Fruit fly (Drosophila melanogaster) whole organism, embryonic: ENCODE measurements around the gene CG32066.
A peak's percentile ranks its signal among the peaks of the same experiment; 100 is the strongest.

Source experiments
- Antp ChIP-seq: fragments of 200-800 bp; sonication (Bioruptor generic); optimal IDR thresholded peaks from 3 replicates; lab custom pipeline; 2016; ENCODE audit warnings: missing biosample characterization, missing genetic modification characterization
- Blimp-1 ChIP-seq: fragments of 200-800 bp; sonication (Bioruptor generic); optimal IDR thresholded peaks from 3 replicates; lab custom pipeline; 2018; ENCODE audit warnings: missing biosample characterization, missing genetic modification characterization, mild to moderate bottlenecking, moderate library complexity, missing genetic modification reagents
- BtbVII ChIP-seq: fragments of 200-800 bp; sonication (Bioruptor generic); optimal IDR thresholded peaks from 3 replicates; lab custom pipeline; 2017; ENCODE audit warnings: missing biosample characterization, mild to moderate bottlenecking, missing genetic modification characterization
- CG10366 ChIP-seq: fragments of 200-800 bp; sonication (Bioruptor generic); IDR thresholded peaks from 2 replicates; pipeline ENCODE4 v1.3.6; 2022; ENCODE audit warnings: missing biosample characterization, missing genetic modification characterization
- CG10654 ChIP-seq: fragments of 200-800 bp; sonication (Bioruptor generic); optimal IDR thresholded peaks from 2 replicates; lab custom pipeline; 2016; ENCODE audit warnings: missing biosample characterization, missing genetic modification characterization
- CG10959 ChIP-seq: fragments of 200-800 bp; sonication (Bioruptor generic); IDR thresholded peaks from 2 replicates; pipeline ENCODE4 v1.3.6; 2022; ENCODE audit warnings: missing biosample characterization, missing genetic modification characterization
- CG11504 ChIP-seq: fragments of 200-800 bp; sonication (Bioruptor generic); optimal IDR thresholded peaks from 3 replicates; lab custom pipeline; 2019; ENCODE audit warnings: missing biosample characterization, mild to moderate bottlenecking, missing genetic modification characterization, moderate library complexity
- CG11723 ChIP-seq: fragments of 200-800 bp; sonication (Bioruptor generic); optimal IDR thresholded peaks from 2 replicates; lab custom pipeline; 2017; ENCODE audit warnings: missing biosample characterization, mild to moderate bottlenecking, missing genetic modification characterization
- CG13775 ChIP-seq: fragments of 200-800 bp; sonication (Bioruptor generic); optimal IDR thresholded peaks from 3 replicates; lab custom pipeline; 2017; ENCODE audit warnings: missing biosample characterization, mild to moderate bottlenecking, missing genetic modification characterization
- CG16813 ChIP-seq: fragments of 200-800 bp; sonication (Bioruptor generic); IDR thresholded peaks from 3 replicates; pipeline ENCODE4 v1.3.6; 2022; ENCODE audit warnings: missing biosample characterization, missing genetic modification characterization; ENCODE audit not compliant: partially characterized antibody
- CG17612 ChIP-seq: fragments of 200-800 bp; sonication (Bioruptor generic); IDR thresholded peaks from 2 replicates; pipeline ENCODE4 v1.3.6; 2022; ENCODE audit warnings: missing biosample characterization, missing genetic modification characterization
- CG18764 ChIP-seq: fragments of 200-800 bp; sonication (Bioruptor generic); optimal IDR thresholded peaks from 3 replicates; lab custom pipeline; 2016; ENCODE audit warnings: missing biosample characterization, missing genetic modification characterization
- CG2116 ChIP-seq: fragments of 200-800 bp; sonication (Bioruptor generic); optimal IDR thresholded peaks from 3 replicates; lab custom pipeline; 2018; ENCODE audit warnings: missing biosample characterization, mild to moderate bottlenecking, missing genetic modification characterization
- CG2875 ChIP-seq: fragments of 200-800 bp; sonication (Bioruptor generic); optimal IDR thresholded peaks from 2 replicates; lab custom pipeline; 2017; ENCODE audit warnings: missing biosample characterization, mild to moderate bottlenecking, missing genetic modification characterization, missing genetic modification reagents
- CG30020 ChIP-seq: fragments of 200-800 bp; optimal IDR thresholded peaks from 2 replicates; lab custom pipeline; 2019; ENCODE audit warnings: missing biosample characterization, mild to moderate bottlenecking, missing genetic modification characterization, moderate library complexity
- CG3163 ChIP-seq: fragments of 200-800 bp; sonication (Bioruptor generic); optimal IDR thresholded peaks from 3 replicates; lab custom pipeline; 2016; ENCODE audit warnings: missing biosample characterization, missing genetic modification characterization
- CG3838 ChIP-seq: fragments of 200-800 bp; sonication (Bioruptor generic); optimal IDR thresholded peaks from 3 replicates; lab custom pipeline; 2016; ENCODE audit warnings: missing biosample characterization, missing genetic modification characterization
- CG6175 ChIP-seq: fragments of 200-800 bp; sonication (Bioruptor generic); IDR thresholded peaks from 3 replicates; pipeline ENCODE4 v1.3.6; 2022; ENCODE audit warnings: missing biosample characterization, missing genetic modification characterization
- CG6683 ChIP-seq: fragments of 200-800 bp; sonication (Bioruptor generic); optimal IDR thresholded peaks from 2 replicates; lab custom pipeline; 2017; ENCODE audit warnings: missing biosample characterization, mild to moderate bottlenecking, missing genetic modification characterization, missing genetic modification reagents
- CG6791 ChIP-seq: fragments of 200-800 bp; sonication (Bioruptor generic); IDR thresholded peaks from 3 replicates; pipeline ENCODE4 v1.3.6; 2022; ENCODE audit warnings: missing biosample characterization, missing genetic modification characterization; ENCODE audit not compliant: partially characterized antibody
- CG7271 ChIP-seq: fragments of 200-800 bp; sonication (Bioruptor generic); optimal IDR thresholded peaks from 2 replicates; lab custom pipeline; 2018; ENCODE audit warnings: missing biosample characterization, mild to moderate bottlenecking, missing genetic modification characterization, moderate library complexity
- CG7839 ChIP-seq: fragments of 200-800 bp; sonication (Bioruptor generic); optimal IDR thresholded peaks from 3 replicates; lab custom pipeline; 2018; ENCODE audit warnings: missing biosample characterization, mild to moderate bottlenecking, missing genetic modification characterization, moderate library complexity
- CG9215 ChIP-seq: fragments of 200-800 bp; sonication (Bioruptor generic); IDR thresholded peaks from 2 replicates; pipeline ENCODE4 v1.3.6; 2022; ENCODE audit warnings: missing biosample characterization, missing genetic modification characterization
- CG9797 ChIP-seq: fragments of 200-800 bp; sonication (Bioruptor generic); optimal IDR thresholded peaks from 3 replicates; lab custom pipeline; 2018; ENCODE audit warnings: missing biosample characterization, mild to moderate bottlenecking, missing genetic modification characterization
- Camta ChIP-seq: fragments of 200-800 bp; sonication (Bioruptor generic); optimal IDR thresholded peaks from 2 replicates; lab custom pipeline; 2016; ENCODE audit warnings: missing biosample characterization, missing genetic modification characterization
- D19A ChIP-seq: fragments of 200-800 bp; optimal IDR thresholded peaks from 3 replicates; lab custom pipeline; 2019; ENCODE audit warnings: missing biosample characterization, mild to moderate bottlenecking, missing genetic modification characterization, moderate library complexity
- E2f1 ChIP-seq: fragments of 200-800 bp; sonication (Bioruptor generic); IDR thresholded peaks from 2 replicates; pipeline ENCODE4 v1.3.6; 2022; ENCODE audit warnings: missing biosample characterization, missing genetic modification characterization
- Fer3 ChIP-seq: fragments of 200-800 bp; sonication (Bioruptor generic); optimal IDR thresholded peaks from 2 replicates; lab custom pipeline; 2018; ENCODE audit warnings: missing biosample characterization, mild to moderate bottlenecking, missing genetic modification characterization, moderate library complexity
- Gsc ChIP-seq: fragments of 200-800 bp; sonication (Bioruptor generic); IDR thresholded peaks from 2 replicates; pipeline ENCODE4 v1.3.6; 2022; ENCODE audit warnings: missing biosample characterization, missing genetic modification characterization
- Hmx ChIP-seq: fragments of 200-800 bp; sonication (Bioruptor generic); optimal IDR thresholded peaks from 2 replicates; lab custom pipeline; 2016; ENCODE audit warnings: missing biosample characterization, missing genetic modification characterization
- Kr ChIP-seq: fragments of 200-800 bp; sonication (Bioruptor generic); optimal IDR thresholded peaks from 2 replicates; lab custom pipeline; 2017; ENCODE audit warnings: missing biosample characterization, mild to moderate bottlenecking, missing genetic modification characterization
- Med ChIP-seq: fragments of 200-800 bp; sonication (Bioruptor generic); peaks from one replicate; lab custom pipeline; 2016; ENCODE audit warnings: missing biosample characterization, missing genetic modification characterization, mild to moderate bottlenecking, inconsistent platforms, moderate library complexity
- Myb ChIP-seq: fragments of 200-800 bp; sonication (Bioruptor generic); optimal IDR thresholded peaks from 2 replicates; lab custom pipeline; 2016; ENCODE audit warnings: missing biosample characterization, missing genetic modification characterization
- NC2α ChIP-seq: fragments of 200-800 bp; sonication (Bioruptor generic); optimal IDR thresholded peaks from 2 replicates; lab custom pipeline; 2016; ENCODE audit warnings: missing biosample characterization, missing genetic modification characterization
- Rfx ChIP-seq: fragments of 200-800 bp; sonication (Bioruptor generic); IDR thresholded peaks from 2 replicates; pipeline ENCODE4 v1.3.6; 2022; ENCODE audit warnings: missing biosample characterization, missing genetic modification characterization
- Sin3A ChIP-seq: fragments of >200 bp; optimal IDR thresholded peaks from 2 replicates; lab custom pipeline; 2018
- Six4 ChIP-seq: fragments of 200-800 bp; sonication (Bioruptor generic); optimal IDR thresholded peaks from 2 replicates; lab custom pipeline; 2016; ENCODE audit warnings: missing biosample characterization, missing genetic modification characterization
- Tbp ChIP-seq: fragments of >200 bp; optimal IDR thresholded peaks from 2 replicates; lab custom pipeline; 2018; ENCODE audit warnings: missing biosample characterization, missing genetic modification characterization
- ash1 ChIP-seq: fragments of 200-800 bp; sonication (Bioruptor generic); optimal IDR thresholded peaks from 2 replicates; lab custom pipeline; 2018; ENCODE audit warnings: missing biosample characterization, mild to moderate bottlenecking, missing genetic modification characterization
- bcd ChIP-seq: fragments of 200-800 bp; sonication (Bioruptor generic); optimal IDR thresholded peaks from 2 replicates; lab custom pipeline; 2017; ENCODE audit warnings: missing biosample characterization, mild to moderate bottlenecking, missing genetic modification characterization
- cad ChIP-seq: fragments of >200 bp; optimal IDR thresholded peaks from 2 replicates; lab custom pipeline; 2017; ENCODE audit warnings: missing biosample characterization, missing genetic modification characterization
- caup ChIP-seq: fragments of 200-800 bp; sonication (Bioruptor generic); optimal IDR thresholded peaks from 3 replicates; lab custom pipeline; 2017; ENCODE audit warnings: missing biosample characterization, mild to moderate bottlenecking, missing genetic modification characterization, moderate library complexity; ENCODE audit not compliant: severe bottlenecking
- dmrt99B ChIP-seq: fragments of 200-800 bp; sonication (Bioruptor generic); optimal IDR thresholded peaks from 2 replicates; lab custom pipeline; 2018; ENCODE audit warnings: missing biosample characterization, mild to moderate bottlenecking, missing genetic modification characterization, moderate library complexity
- kay ChIP-seq: fragments of 200-800 bp; sonication (Bioruptor generic); optimal IDR thresholded peaks from 2 replicates; lab custom pipeline; 2016; ENCODE audit warnings: missing biosample characterization, missing genetic modification characterization
- onecut ChIP-seq: fragments of 200-800 bp; sonication (Bioruptor generic); IDR thresholded peaks from 2 replicates; pipeline ENCODE4 v1.3.6; 2022; ENCODE audit warnings: missing biosample characterization, missing genetic modification characterization
- peb ChIP-seq: fragments of 200-800 bp; sonication (Bioruptor generic); IDR thresholded peaks from 2 replicates; pipeline ENCODE4 v1.3.6; 2022; ENCODE audit warnings: missing biosample characterization, missing genetic modification characterization
- pum ChIP-seq: fragments of 200-800 bp; sonication (Bioruptor generic); optimal IDR thresholded peaks from 2 replicates; lab custom pipeline; 2016; ENCODE audit warnings: missing biosample characterization, missing genetic modification characterization
- seq ChIP-seq: fragments of 200-800 bp; sonication (Bioruptor generic); IDR thresholded peaks from 2 replicates; pipeline ENCODE4 v1.3.6; 2022; ENCODE audit warnings: missing biosample characterization, missing genetic modification characterization
- sna ChIP-seq: fragments of 200-800 bp; sonication (Bioruptor generic); IDR thresholded peaks from 2 replicates; pipeline ENCODE4 v1.3.6; 2022; ENCODE audit warnings: missing biosample characterization, missing genetic modification characterization; ENCODE audit not compliant: partially characterized antibody
- tup ChIP-seq: fragments of 200-800 bp; sonication (Bioruptor generic); optimal IDR thresholded peaks from 2 replicates; lab custom pipeline; 2016; ENCODE audit warnings: missing biosample characterization, mild to moderate bottlenecking, missing genetic modification characterization, moderate library complexity

Gene CG32066

dm6 chr3L:10660744-10661589 is at the start of gene CG32066, which contains the start of gene CG8003 (continued):
- TF ChIP-seq Hmx (GFP tag; lab: Kevin White, UChicago): no peak
- no peak for TF ChIP-seq Sin3A (lab: Kevin White, UChicago)
- TF ChIP-seq Six4: no peak
- peak; percentile 85 for TF ChIP-seq sna (GFP tag; lab: Robert Waterston, UW)
- no peak for TF ChIP-seq CG17612 (GFP tag; lab: Robert Waterston, UW)
- no peak for TF ChIP-seq CG9215 (GFP tag; lab: Robert Waterston, UW)
- TF ChIP-seq CG7839 (tag; lab: Kevin White, UChicago): peak; percentile 39
- no peak for TF ChIP-seq CG3838 (GFP tag; lab: Kevin White, UChicago)
- no peak for TF ChIP-seq CG7271 (tag; lab: Kevin White, UChicago)
- peak; percentile 55 for TF ChIP-seq CG13775 (GFP tag; lab: Kevin White, UChicago)
- TF ChIP-seq Tbp (GFP tag; lab: Kevin White, UChicago): no peak
- no peak for TF ChIP-seq ash1 (GFP tag; lab: Kevin White, UChicago)
- no peak for TF ChIP-seq tup (GFP tag; lab: Kevin White, UChicago)
- no peak for TF ChIP-seq Gsc (GFP tag; lab: Robert Waterston, UW)
- peak; percentile 5 for TF ChIP-seq caup
- TF ChIP-seq CG11723 (GFP tag; lab: Kevin White, UChicago): peak; percentile 28
- TF ChIP-seq Fer3: peak; percentile 20
- no peak for TF ChIP-seq CG6683 (GFP tag; lab: Kevin White, UChicago)
- no peak for TF ChIP-seq D19A (tag; lab: Kevin White, UChicago)
- TF ChIP-seq E2f1: no peak
- TF ChIP-seq CG9797 (GFP tag; lab: Kevin White, UChicago): peak; percentile 66
- TF ChIP-seq pum: no peak
- TF ChIP-seq CG10959 (GFP tag; lab: Robert Waterston, UW): no peak
- TF ChIP-seq CG30020 (tag; lab: Kevin White, UChicago): peak; percentile 60
- no peak for TF ChIP-seq NC2α (GFP tag; lab: Kevin White, UChicago)
- TF ChIP-seq seq (GFP tag; lab: Robert Waterston, UW): no peak
- no peak for TF ChIP-seq bcd
- no peak for TF ChIP-seq kay (GFP tag; lab: Kevin White, UChicago)
- no peak for TF ChIP-seq CG3163 (GFP tag; lab: Kevin White, UChicago)
- TF ChIP-seq CG6175: no peak
- TF ChIP-seq BtbVII (GFP tag; lab: Kevin White, UChicago): peak; percentile 68
- no peak for TF ChIP-seq CG2875 (GFP tag; lab: Kevin White, UChicago)
- TF ChIP-seq Antp (GFP tag; lab: Kevin White, UChicago): no peak
- TF ChIP-seq CG6791 (GFP tag; lab: Robert Waterston, UW): no peak; the same call in 2 of the 3 replicates
- peak; percentile 55 for TF ChIP-seq Rfx (GFP tag; lab: Robert Waterston, UW)
- no peak for TF ChIP-seq cad (GFP tag; lab: Kevin White, UChicago)
- no peak for TF ChIP-seq Myb (GFP tag; lab: Kevin White, UChicago)
- TF ChIP-seq CG18764 (GFP tag; lab: Kevin White, UChicago): no peak
- no peak for TF ChIP-seq Kr
- no peak for TF ChIP-seq CG10654 (GFP tag; lab: Kevin White, UChicago)
- TF ChIP-seq CG2116 (GFP tag; lab: Kevin White, UChicago): peak; percentile 4
- TF ChIP-seq peb (GFP tag; lab: Robert Waterston, UW): no peak
- no peak; the same call in 1 of the 2 replicates for TF ChIP-seq CG10366 (GFP tag; lab: Robert Waterston, UW)
- no peak for TF ChIP-seq Blimp-1 (GFP tag; lab: Kevin White, UChicago)
- 0 out of 2 replicates have a peak, but pooled peaks have one; percentile 9 for TF ChIP-seq onecut (GFP tag; lab: Robert Waterston, UW)
- TF ChIP-seq Camta (GFP tag; lab: Kevin White, UChicago): no peak
- no peak for TF ChIP-seq dmrt99B (tag; lab: Kevin White, UChicago)
- TF ChIP-seq CG16813: peak; percentile 94
- TF ChIP-seq Med (GFP tag; lab: Kevin White, UChicago): peak; percentile 90
- TF ChIP-seq CG11504 (tag; lab: Kevin White, UChicago): peak; percentile 50
